Worm (Caenorhabditis elegans): ENCODE data around the gene C54C6.7.

DNA sequence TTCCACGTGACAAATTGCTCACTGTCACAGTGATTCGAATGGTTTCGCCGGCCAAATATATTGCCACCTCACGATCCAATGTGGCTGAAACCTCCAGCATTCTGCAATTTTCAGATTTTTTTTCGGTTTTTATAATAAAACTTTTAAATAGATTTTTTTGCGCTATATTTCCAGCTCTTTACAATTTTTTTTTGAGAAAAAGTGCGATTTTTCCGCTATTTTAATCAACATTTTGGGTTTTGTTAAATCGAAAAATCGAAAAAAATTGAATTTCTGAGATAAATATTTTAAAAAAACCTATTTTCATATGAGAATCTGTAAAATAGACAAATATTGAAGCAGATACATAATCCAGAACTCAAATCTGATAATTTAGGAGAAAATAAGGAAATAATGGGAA is 47.3 kb downstream of the C54C6.7 start, which contains the start of gene M01F1.9:
- no peak for TF ChIP-seq hnd-1 (tag; optimal IDR thresholded peaks at IDR 0.05)
- no peak for TF ChIP-seq ama-1 (optimal IDR thresholded peaks at IDR 0.05)
- no peak for TF ChIP-seq ets-7 (tag; optimal IDR thresholded peaks at IDR 0.05)
- TF ChIP-seq hmg-4 (GFP tag; optimal IDR thresholded peaks at IDR 0.05), result no peak
- TF ChIP-seq ceh-13 (GFP tag; optimal IDR thresholded peaks at IDR 0.05), result no peak
- no peak for TF ChIP-seq tra-4 (tag; optimal IDR thresholded peaks at IDR 0.05)
- TF ChIP-seq tbx-37 (GFP tag; conservative IDR thresholded peaks at IDR 0.05), result no peak
- TF ChIP-seq hmbx-1 (tag; optimal IDR thresholded peaks at IDR 0.05), result no peak
- TF ChIP-seq pes-1 (GFP tag; IDR thresholded peaks at IDR 0.05), result no peak
- TF ChIP-seq tbx-11 (GFP tag; IDR thresholded peaks at IDR 0.05), result no peak
- no peak for TF ChIP-seq B0310.2 (tag; optimal IDR thresholded peaks at IDR 0.05)

All from whole organism, early embryonic.